Fruit fly (Drosophila melanogaster) whole organism, embryonic: Measurements from ENCODE around the gene lin-52.
A peak's percentile ranks its signal among the peaks of the same experiment; 100 is the strongest.

ENCODE experiments used
- Atf3 ChIP-seq: fragments of 200-800 bp; sonication (Bioruptor generic); optimal IDR thresholded peaks from 3 replicates; lab custom pipeline; 2016; ENCODE audit warnings: missing biosample characterization, missing genetic modification characterization
- C15 ChIP-seq: fragments of 200-800 bp; sonication (Bioruptor generic); IDR thresholded peaks from 3 replicates; pipeline ENCODE4 v1.3.6; 2022; ENCODE audit warnings: missing biosample characterization, missing genetic modification characterization
- CG13287 ChIP-seq: fragments of 200-800 bp; sonication (Bioruptor generic); IDR thresholded peaks from 2 replicates; pipeline ENCODE4 v1.3.6; 2022; ENCODE audit warnings: missing biosample characterization, missing genetic modification characterization; ENCODE audit not compliant: partially characterized antibody
- CG13424 ChIP-seq: fragments of 200-800 bp; sonication (Bioruptor generic); optimal IDR thresholded peaks from 2 replicates; lab custom pipeline; 2019; ENCODE audit warnings: missing biosample characterization, mild to moderate bottlenecking, missing genetic modification characterization, moderate library complexity
- CG13894 ChIP-seq: fragments of 200-800 bp; sonication (Bioruptor generic); optimal IDR thresholded peaks from 3 replicates; lab custom pipeline; 2018; ENCODE audit warnings: missing biosample characterization, mild to moderate bottlenecking, missing genetic modification characterization, moderate library complexity
- CG15696 ChIP-seq: fragments of 200-800 bp; sonication (Bioruptor generic); optimal IDR thresholded peaks from 2 replicates; lab custom pipeline; 2019; ENCODE audit warnings: missing biosample characterization, mild to moderate bottlenecking, missing genetic modification characterization, moderate library complexity
- CG1647 ChIP-seq: fragments of 200-800 bp; sonication (Bioruptor generic); optimal IDR thresholded peaks from 3 replicates; lab custom pipeline; 2016; ENCODE audit warnings: missing biosample characterization, missing genetic modification characterization
- CG18011 ChIP-seq: fragments of 200-800 bp; sonication (Bioruptor generic); optimal IDR thresholded peaks from 2 replicates; lab custom pipeline; 2017; ENCODE audit warnings: missing biosample characterization, missing genetic modification characterization, mild to moderate bottlenecking, moderate library complexity, missing genotype
- CG2116 ChIP-seq: fragments of 200-800 bp; sonication (Bioruptor generic); optimal IDR thresholded peaks from 3 replicates; lab custom pipeline; 2018; ENCODE audit warnings: missing biosample characterization, mild to moderate bottlenecking, missing genetic modification characterization
- CG2875 ChIP-seq: fragments of 200-800 bp; sonication (Bioruptor generic); optimal IDR thresholded peaks from 2 replicates; lab custom pipeline; 2017; ENCODE audit warnings: missing biosample characterization, mild to moderate bottlenecking, missing genetic modification characterization, missing genetic modification reagents
- CG34422 ChIP-seq: fragments of 200-800 bp; sonication (Bioruptor generic); IDR thresholded peaks from 3 replicates; pipeline ENCODE4 v1.3.6; 2022; ENCODE audit warnings: missing biosample characterization, missing genetic modification characterization
- CG3838 ChIP-seq: fragments of 200-800 bp; sonication (Bioruptor generic); optimal IDR thresholded peaks from 3 replicates; lab custom pipeline; 2016; ENCODE audit warnings: missing biosample characterization, missing genetic modification characterization
- CG6272 ChIP-seq: fragments of 200-800 bp; sonication (Bioruptor generic); IDR thresholded peaks from 2 replicates; pipeline ENCODE4 v1.3.6; 2022; ENCODE audit warnings: missing biosample characterization, missing genetic modification characterization
- CG8478 ChIP-seq: fragments of >200 bp; optimal IDR thresholded peaks from 2 replicates; lab custom pipeline; 2018
- D19A ChIP-seq: fragments of 200-800 bp; optimal IDR thresholded peaks from 3 replicates; lab custom pipeline; 2019; ENCODE audit warnings: missing biosample characterization, mild to moderate bottlenecking, missing genetic modification characterization, moderate library complexity
- D19B ChIP-seq: fragments of 200-800 bp; sonication (Bioruptor generic); optimal IDR thresholded peaks from 2 replicates; lab custom pipeline; 2017; ENCODE audit warnings: missing biosample characterization, mild to moderate bottlenecking, missing genetic modification characterization
- Dad ChIP-seq: fragments of 200-800 bp; sonication (Bioruptor generic); optimal IDR thresholded peaks from 3 replicates; lab custom pipeline; 2016; ENCODE audit warnings: missing biosample characterization, missing genetic modification characterization
- Doc2 ChIP-seq: fragments of 200-800 bp; sonication (Bioruptor generic); IDR thresholded peaks from 2 replicates; pipeline ENCODE4 v1.3.6; 2022; ENCODE audit warnings: missing biosample characterization, missing genetic modification characterization
- E2f1 ChIP-seq: fragments of 200-800 bp; sonication (Bioruptor generic); IDR thresholded peaks from 2 replicates; pipeline ENCODE4 v1.3.6; 2022; ENCODE audit warnings: missing biosample characterization, missing genetic modification characterization
- HmgZ ChIP-seq: fragments of 200-800 bp; sonication (Bioruptor generic); optimal IDR thresholded peaks from 2 replicates; lab custom pipeline; 2018; ENCODE audit warnings: missing biosample characterization, mild to moderate bottlenecking, missing genetic modification characterization
- Hmx ChIP-seq: fragments of 200-800 bp; sonication (Bioruptor generic); optimal IDR thresholded peaks from 2 replicates; lab custom pipeline; 2016; ENCODE audit warnings: missing biosample characterization, missing genetic modification characterization
- Hr51 ChIP-seq, 2 experiments: fragments of 200-800 bp; sonication (Bioruptor generic); optimal IDR thresholded peaks; 2 replicates in 1 of 2; 3 replicates in 1 of 2; lab custom pipeline; 2016 to 2018; ENCODE audit warnings: missing biosample characterization in 2 of 2, missing genetic modification characterization in 2 of 2, mild to moderate bottlenecking in 1 of 2, moderate library complexity in 1 of 2
- Hr78 ChIP-seq, 2 experiments: fragments of 200-800 bp in 1 of 2; fragments of >200 bp in 1 of 2; sonication (Bioruptor generic) in 1 of 2; optimal IDR thresholded peaks; 2 replicates each; lab custom pipeline; 2017 to 2019; ENCODE audit warnings: missing biosample characterization in 2 of 2, missing genetic modification characterization in 2 of 2, mild to moderate bottlenecking in 1 of 2, moderate library complexity in 1 of 2
- Lpt ChIP-seq: fragments of >200 bp; optimal IDR thresholded peaks from 2 replicates; lab custom pipeline; 2018; ENCODE audit warnings: missing biosample characterization, missing genetic modification characterization
- MESR4 ChIP-seq: fragments of 200-800 bp; sonication (Bioruptor generic); optimal IDR thresholded peaks from 2 replicates; lab custom pipeline; 2018; ENCODE audit warnings: missing biosample characterization, mild to moderate bottlenecking, missing genetic modification characterization, moderate library complexity
- Oaz ChIP-seq: fragments of 200-800 bp; sonication (Bioruptor generic); IDR thresholded peaks from 2 replicates; pipeline ENCODE4 v1.3.6; 2022; ENCODE audit warnings: missing biosample characterization, missing genetic modification characterization
- Sox100B ChIP-seq: fragments of 200-800 bp; sonication (Bioruptor generic); optimal IDR thresholded peaks from 3 replicates; lab custom pipeline; 2018; ENCODE audit warnings: missing biosample characterization, mild to moderate bottlenecking, missing genetic modification characterization
- TFAM ChIP-seq: fragments of 200-800 bp; sonication (Bioruptor generic); optimal IDR thresholded peaks from 2 replicates; lab custom pipeline; 2017; ENCODE audit warnings: missing biosample characterization, missing genetic modification characterization, inconsistent platforms
- Trl ChIP-seq, 3 experiments: fragments of >200 bp in 2 of 3; fragments of 200-800 bp in 1 of 3; sonication (Bioruptor generic) in 1 of 3; optimal IDR thresholded peaks; 2 replicates in 1 of 3; 3 replicates in 2 of 3; lab custom pipeline; 2016 to 2017; ENCODE audit warnings: missing biosample characterization in 1 of 3, missing genetic modification characterization in 1 of 3
- bcd ChIP-seq: fragments of 200-800 bp; sonication (Bioruptor generic); optimal IDR thresholded peaks from 2 replicates; lab custom pipeline; 2017; ENCODE audit warnings: missing biosample characterization, mild to moderate bottlenecking, missing genetic modification characterization
- cato ChIP-seq: fragments of 200-800 bp; sonication (Bioruptor generic); optimal IDR thresholded peaks from 2 replicates; lab custom pipeline; 2016; ENCODE audit warnings: missing biosample characterization, missing genetic modification characterization, borderline replicate concordance
- chm ChIP-seq: fragments of 200-800 bp; sonication (Bioruptor generic); IDR thresholded peaks from 2 replicates; pipeline ENCODE4 v1.3.6; 2022; ENCODE audit warnings: missing biosample characterization, missing genetic modification characterization
- disco-r ChIP-seq: fragments of 200-800 bp; sonication (Bioruptor generic); optimal IDR thresholded peaks from 2 replicates; lab custom pipeline; 2016; ENCODE audit warnings: missing biosample characterization, missing genetic modification characterization
- fd102C ChIP-seq: fragments of 200-800 bp; sonication (Bioruptor generic); optimal IDR thresholded peaks from 2 replicates; lab custom pipeline; 2018; ENCODE audit warnings: missing biosample characterization, mild to moderate bottlenecking, missing genetic modification characterization, moderate library complexity
- fd3F ChIP-seq: fragments of 200-800 bp; sonication (Bioruptor generic); optimal IDR thresholded peaks from 2 replicates; lab custom pipeline; 2018; ENCODE audit warnings: missing biosample characterization, mild to moderate bottlenecking, missing genetic modification characterization, moderate library complexity
- fru ChIP-seq: fragments of >200 bp; optimal IDR thresholded peaks from 2 replicates; lab custom pipeline; 2017
- ham ChIP-seq: fragments of 200-800 bp; sonication (Bioruptor generic); IDR thresholded peaks from 2 replicates; pipeline ENCODE4 v1.3.6; 2022; ENCODE audit warnings: missing biosample characterization, missing genetic modification characterization
- hb ChIP-seq: fragments of 200-800 bp; sonication (Bioruptor generic); IDR thresholded peaks from 3 replicates; pipeline ENCODE4 v1.3.6; 2022; ENCODE audit warnings: missing biosample characterization, missing genetic modification characterization; ENCODE audit not compliant: partially characterized antibody
- hbn ChIP-seq: fragments of 200-800 bp; sonication (Bioruptor generic); IDR thresholded peaks from 2 replicates; pipeline ENCODE4 v1.3.6; 2022; ENCODE audit warnings: missing biosample characterization, missing genetic modification characterization; ENCODE audit not compliant: partially characterized antibody
- hkb ChIP-seq, 2 experiments: fragments of 200-800 bp in 1 of 2; fragments of >200 bp in 1 of 2; sonication (Bioruptor generic) in 1 of 2; IDR thresholded peaks in 1 of 2; optimal IDR thresholded peaks in 1 of 2; 2 replicates each; pipeline versions ENCODE4 v1.3.6 to Lab custom; 2017 to 2022; ENCODE audit warnings: missing biosample characterization in 1 of 2, missing genetic modification characterization in 1 of 2
- kay ChIP-seq: fragments of 200-800 bp; sonication (Bioruptor generic); optimal IDR thresholded peaks from 2 replicates; lab custom pipeline; 2016; ENCODE audit warnings: missing biosample characterization, missing genetic modification characterization
- lbe ChIP-seq: fragments of 200-800 bp; sonication (Bioruptor generic); optimal IDR thresholded peaks from 2 replicates; lab custom pipeline; 2016; ENCODE audit warnings: missing biosample characterization, mild to moderate bottlenecking, missing genetic modification characterization
- p53 ChIP-seq: fragments of 200-800 bp; sonication (Bioruptor generic); optimal IDR thresholded peaks from 2 replicates; lab custom pipeline; 2016; ENCODE audit warnings: missing biosample characterization, missing genetic modification characterization
- pros ChIP-seq: fragments of 200-800 bp; sonication (Bioruptor generic); optimal IDR thresholded peaks from 3 replicates; lab custom pipeline; 2019; ENCODE audit warnings: missing biosample characterization, mild to moderate bottlenecking, missing genetic modification characterization, moderate library complexity
- tna ChIP-seq: fragments of 200-800 bp; sonication (Bioruptor generic); IDR thresholded peaks from 2 replicates; pipeline ENCODE4 v1.3.6; 2022; ENCODE audit warnings: missing biosample characterization, missing genetic modification characterization; ENCODE audit not compliant: partially characterized antibody
- ttk ChIP-seq: fragments of 200-800 bp; sonication (Bioruptor generic); IDR thresholded peaks from 2 replicates; pipeline ENCODE4 v2.1.2; 2022; ENCODE audit warnings: missing biosample characterization, missing genetic modification characterization
- unc-4 ChIP-seq: fragments of 200-800 bp; sonication (Bioruptor generic); IDR thresholded peaks from 2 replicates; pipeline ENCODE4 v1.3.6; 2022; ENCODE audit warnings: missing biosample characterization, missing genetic modification characterization; ENCODE audit not compliant: partially characterized antibody
- yki ChIP-seq: fragments of >200 bp; optimal IDR thresholded peaks from 3 replicates; lab custom pipeline; 2018
- zf30C ChIP-seq: fragments of 200-800 bp; sonication (Bioruptor generic); optimal IDR thresholded peaks from 3 replicates; lab custom pipeline; 2018; ENCODE audit warnings: missing biosample characterization, mild to moderate bottlenecking, missing genetic modification characterization

The lin-52 gene

dm6 chrX:5735268-5735941, 19.4 kb downstream of the lin-52 start (continued):
- TF ChIP-seq unc-4: no peak
- no peak for TF ChIP-seq hbn (GFP tag; lab: Robert Waterston, UW)
- no peak for TF ChIP-seq disco-r (GFP tag; lab: Kevin White, UChicago)
- TF ChIP-seq C15 (GFP tag; lab: Robert Waterston, UW): peak; percentile 67; the same call in 1 of the 3 replicates
- TF ChIP-seq Lpt (GFP tag; lab: Kevin White, UChicago): no peak
- peak; percentile 84 for TF ChIP-seq CG13424 (tag; lab: Kevin White, UChicago)
- peak; percentile 66 for TF ChIP-seq D19A (tag; lab: Kevin White, UChicago)
- TF ChIP-seq zf30C: no peak
- no peak for TF ChIP-seq CG8478 (lab: Kevin White, UChicago)
- TF ChIP-seq kay: peak; percentile 33
- TF ChIP-seq fru (lab: Kevin White, UChicago): no peak
- peak; percentile 18 for TF ChIP-seq bcd (GFP tag; lab: Kevin White, UChicago)
- peak in 1 of 2 experiments; percentile 33 for TF ChIP-seq Hr78 (GFP tag; optimal IDR thresholded peaks at IDR 0.05; lab: Kevin White, UChicago)
- peak; percentile 26 for TF ChIP-seq Dad (GFP tag; lab: Kevin White, UChicago)
- peak; percentile 55 for TF ChIP-seq Hmx
- TF ChIP-seq CG34422 (GFP tag; lab: Robert Waterston, UW): peak; percentile 81
- TF ChIP-seq CG13894: peak; percentile 23
- no peak for TF ChIP-seq CG13287
- TF ChIP-seq cato: no peak
- no peak for TF ChIP-seq ham (GFP tag; lab: Robert Waterston, UW)
- peak; percentile 22 to 84 for TF ChIP-seq Hr51 (GFP tag; optimal IDR thresholded peaks at IDR 0.05; lab: Kevin White, UChicago)
- peak; percentile 78 for TF ChIP-seq ttk (GFP tag; lab: Robert Waterston, UW)
- TF ChIP-seq Oaz (GFP tag; lab: Robert Waterston, UW): 0 out of 2 replicates have a peak, but pooled peaks have one; percentile 19
- TF ChIP-seq CG15696 (tag; lab: Kevin White, UChicago): peak; percentile 9
- TF ChIP-seq CG3838: peak; percentile 19
- TF ChIP-seq fd102C (GFP tag; lab: Kevin White, UChicago): no peak
- no peak for TF ChIP-seq hb (GFP tag; lab: Robert Waterston, UW)
- TF ChIP-seq yki (lab: Kevin White, UChicago): no peak
- TF ChIP-seq hkb (optimal IDR thresholded peaks at IDR 0.05; lab: Kevin White, UChicago): no peak
- TF ChIP-seq hkb (GFP tag; IDR thresholded peaks at IDR 0.05; lab: Robert Waterston, UW): peak; percentile 76
- no peak for TF ChIP-seq Trl (optimal IDR thresholded peaks at IDR 0.05; lab: Kevin White, UChicago)
- peak; percentile 49 for TF ChIP-seq Trl (GFP tag; optimal IDR thresholded peaks at IDR 0.05; lab: Kevin White, UChicago)
- peak; percentile 7 for TF ChIP-seq CG18011 (GFP tag; lab: Kevin White, UChicago)
- TF ChIP-seq HmgZ: peak; percentile 65
- TF ChIP-seq tna (GFP tag; lab: Robert Waterston, UW): no peak
- TF ChIP-seq D19B (GFP tag; lab: Kevin White, UChicago): no peak
- peak; percentile 29 for TF ChIP-seq CG1647 (GFP tag; lab: Kevin White, UChicago)
- no peak for TF ChIP-seq p53 (GFP tag; lab: Kevin White, UChicago)
- TF ChIP-seq CG2875 (GFP tag; lab: Kevin White, UChicago): peak; percentile 51
- no peak for TF ChIP-seq Doc2
- TF ChIP-seq CG6272 (GFP tag; lab: Robert Waterston, UW): peak; percentile 60
- no peak for TF ChIP-seq pros (GFP tag; lab: Kevin White, UChicago)
- peak; percentile 73 for TF ChIP-seq fd3F (GFP tag; lab: Kevin White, UChicago)
- TF ChIP-seq CG2116 (GFP tag; lab: Kevin White, UChicago): peak; percentile 16
- TF ChIP-seq lbe: peak; percentile 80
- peak; percentile 55 for TF ChIP-seq Sox100B (GFP tag; lab: Kevin White, UChicago)
- TF ChIP-seq chm (GFP tag; lab: Robert Waterston, UW): peak; percentile 72
- TF ChIP-seq E2f1 (GFP tag; lab: Robert Waterston, UW): peak; percentile 57
- TF ChIP-seq Atf3: peak; percentile 31
- TF ChIP-seq MESR4 (GFP tag; lab: Kevin White, UChicago): no peak
- TF ChIP-seq TFAM: no peak
